Worm (Caenorhabditis elegans) whole organism, L1 larva: ENCODE results near the gene Y51H7C.10.

Source experiments
- Y116A8C.19 ChIP-seq: sonication (generic microtip); optimal IDR thresholded peaks from 2 replicates; lab custom pipeline; 2016; ENCODE audit warnings: missing compliant biosample characterization, missing genetic modification characterization, borderline replicate concordance
- ceh-88 ChIP-seq: fragments of 200-800 bp; sonication (Bioruptor generic); IDR thresholded peaks from 2 replicates; pipeline ENCODE4 v1.3.6; 2022; ENCODE audit warnings: missing genetic modification characterization, missing compliant biosample characterization
- efl-1 ChIP-seq, 4 experiments: fragments of 150-350 bp; optimal IDR thresholded peaks in 3 of 4; peaks in 1 of 4; 1 replicate in 1 of 4; 2 replicates in 3 of 4; lab custom pipeline; 2014; ENCODE audit warnings: missing biosample characterization in 2 of 4, missing genetic modification characterization in 2 of 4, missing genetic modification reagents in 2 of 4
- elt-3 ChIP-seq, 6 experiments: fragments of 150-350 bp in 1 of 6; sonication (generic microtip); optimal IDR thresholded peaks; 2 replicates each; lab custom pipeline; 2017 to 2018; ENCODE audit warnings: missing biosample characterization in 6 of 6, missing genetic modification characterization in 6 of 6, inconsistent platforms in 1 of 6
- hpl-2 ChIP-seq: fragments of 150-350 bp; optimal IDR thresholded peaks from 2 replicates; lab custom pipeline; 2014; ENCODE audit warnings: missing biosample characterization, missing genetic modification reagents, missing genetic modification characterization
- jun-1 ChIP-seq: fragments of 150-350 bp; optimal IDR thresholded peaks from 2 replicates; lab custom pipeline; 2014; ENCODE audit warnings: missing biosample characterization, missing genetic modification reagents, missing genetic modification characterization
- lin-14 ChIP-seq: fragments of 200-800 bp; sonication (Bioruptor generic); optimal IDR thresholded peaks from 2 replicates; lab custom pipeline; 2018; ENCODE audit warnings: mild to moderate bottlenecking, missing genetic modification characterization, moderate library complexity, missing compliant biosample characterization
- lin-15B ChIP-seq: fragments of 150-350 bp; sonication (generic microtip); optimal IDR thresholded peaks from 3 replicates; lab custom pipeline; 2014; ENCODE audit warnings: missing biosample characterization, missing genetic modification characterization
- lin-35 ChIP-seq, 2 experiments: fragments of 150-350 bp; optimal IDR thresholded peaks; 2 replicates each; lab custom pipeline; 2014; ENCODE audit warnings: missing biosample characterization in 2 of 2, missing genetic modification characterization in 2 of 2, missing genetic modification reagents in 2 of 2
- lsy-2 ChIP-seq, 2 experiments: fragments of 150-350 bp; optimal IDR thresholded peaks; 2 replicates each; lab custom pipeline; 2014; ENCODE audit warnings: missing biosample characterization in 2 of 2, missing genetic modification characterization in 2 of 2
- mef-2 ChIP-seq: fragments of 150-350 bp; optimal IDR thresholded peaks from 2 replicates; lab custom pipeline; 2014; ENCODE audit warnings: missing biosample characterization, missing genetic modification characterization
- nhr-19 ChIP-seq: fragments of 200-800 bp; sonication (Bioruptor generic); conservative IDR thresholded peaks from 2 replicates; pipeline ENCODE4 v1.3.6; 2022; ENCODE audit warnings: missing genetic modification characterization, missing compliant biosample characterization
- nhr-85 ChIP-seq: sonication (generic microtip); peaks from one replicate; lab custom pipeline; 2016; ENCODE audit warnings: missing genetic modification characterization, inconsistent platforms, missing compliant biosample characterization
- pag-3 ChIP-seq: sonication (generic microtip); optimal IDR thresholded peaks from 2 replicates; lab custom pipeline; 2017; ENCODE audit warnings: missing genetic modification characterization, mild to moderate bottlenecking, missing compliant biosample characterization, antibody characterized with exemption, borderline replicate concordance; ENCODE audit not compliant: insufficient read depth
- pax-3 ChIP-seq: fragments of 200-800 bp; sonication (Bioruptor generic); optimal IDR thresholded peaks from 2 replicates; lab custom pipeline; 2018; ENCODE audit warnings: mild to moderate bottlenecking, missing genetic modification characterization, moderate library complexity, missing compliant biosample characterization
- rnt-1 ChIP-seq: sonication (generic microtip); optimal IDR thresholded peaks from 2 replicates; lab custom pipeline; 2016; ENCODE audit warnings: mild to moderate bottlenecking, missing genetic modification characterization, moderate library complexity, missing compliant biosample characterization
- sup-37 ChIP-seq: fragments of 200-800 bp; sonication (Bioruptor generic); optimal IDR thresholded peaks from 2 replicates; lab custom pipeline; 2018; ENCODE audit warnings: mild to moderate bottlenecking, missing genetic modification characterization, missing compliant biosample characterization
- tbx-2 ChIP-seq: sonication (generic microtip); optimal IDR thresholded peaks from 2 replicates; lab custom pipeline; 2016; ENCODE audit warnings: missing genetic modification characterization, missing compliant biosample characterization
- unc-130 ChIP-seq: fragments of 150-350 bp; optimal IDR thresholded peaks from 2 replicates; lab custom pipeline; 2017; ENCODE audit warnings: missing biosample characterization, missing genetic modification characterization, inconsistent platforms
- zip-4 ChIP-seq: fragments of 200-800 bp; sonication (Bioruptor generic); optimal IDR thresholded peaks from 2 replicates; lab custom pipeline; 2018; ENCODE audit warnings: mild to moderate bottlenecking, missing genetic modification characterization, moderate library complexity, missing compliant biosample characterization
- ztf-11 ChIP-seq, 2 experiments: sonication (generic microtip); optimal IDR thresholded peaks; 2 replicates each; lab custom pipeline; 2016 to 2017; ENCODE audit warnings: missing genetic modification characterization in 2 of 2, missing biosample characterization in 1 of 2, missing compliant biosample characterization in 1 of 2
- ztf-4 ChIP-seq: fragments of 150-350 bp; optimal IDR thresholded peaks from 2 replicates; lab custom pipeline; 2014; ENCODE audit warnings: missing biosample characterization, missing genetic modification characterization

Y51H7C.10 gene

ce11 chrII:1375627-1376026 is 47.9 kb downstream of the Y51H7C.10 start (continued):
- peak; percentile 62 for TF ChIP-seq pag-3 (tag; lab: Kevin White, UChicago)
- TF ChIP-seq pax-3 (tag; lab: Kevin White, UChicago), result no peak
- no peak for TF ChIP-seq zip-4 (GFP tag; lab: Kevin White, UChicago)
- 0 out of 2 replicates have a peak, but pooled peaks have one; percentile 22 for TF ChIP-seq nhr-19 (GFP tag; lab: Robert Waterston, UW)
- peak; percentile 69 for TF ChIP-seq rnt-1 (tag; lab: Kevin White, UChicago)
- peak; percentile 13 for TF ChIP-seq unc-130 (tag; lab: Kevin White, UChicago)
- no peak for TF ChIP-seq lin-15B (tag; lab: Kevin White, UChicago)
- TF ChIP-seq sup-37 (GFP tag; lab: Kevin White, UChicago), result no peak
- TF ChIP-seq elt-3 (tag; optimal IDR thresholded peaks at IDR 0.05; lab: Kevin White, UChicago), result no peak
- no peak for TF ChIP-seq jun-1 (tag; lab: Kevin White, UChicago)

ce11 chrII:1374889-1375288 is 48.7 kb downstream of the Y51H7C.10 start, which contains the start of gene rog-1:
Gene rog-1, minus strand, starts transcription at chrII:1374989.
- no peak for TF ChIP-seq tbx-2 (tag; lab: Kevin White, UChicago)
- TF ChIP-seq hpl-2 (GFP tag; lab: Kevin White, UChicago), result no peak

- no peak for TF ChIP-seq mef-2
- peak; percentile 14 for TF ChIP-seq nhr-85
- TF ChIP-seq, all 84 proteins: peak for 1
Observed at ce11 chrII:1374486-1374885, 49.1 kb downstream of the Y51H7C.10 start.

- TF ChIP-seq ceh-88 (GFP tag; lab: Robert Waterston, UW), result no peak
- TF ChIP-seq lin-14 (GFP tag; lab: Kevin White, UChicago), result no peak
- TF ChIP-seq efl-1 (optimal IDR thresholded peaks at IDR 0.05; lab: Kevin White, UChicago), result no peak
- peak in 1 of 2 experiments; percentile 18 for TF ChIP-seq efl-1 (GFP tag; optimal IDR thresholded peaks at IDR 0.05 in 1 of 2; lab: Kevin White, UChicago)
- TF ChIP-seq ztf-4 (tag; lab: Kevin White, UChicago), result no peak
- TF ChIP-seq, all 84 proteins: peak for 1
Observed at ce11 chrII:1372966-1373365, 50.6 kb downstream of the Y51H7C.10 start.

ce11 chrII:1372138-1372537 is 51.4 kb downstream of the Y51H7C.10 start:
- TF ChIP-seq lin-35 (GFP tag; optimal IDR thresholded peaks at IDR 0.05; lab: Kevin White, UChicago) (no peak), nhr-85 (peak; percentile 52), tbx-2 (tag; lab: Kevin White, UChicago) (no peak), Y116A8C.19 (tag; lab: Kevin White, UChicago) (no peak)

ce11 chrII:1371533-1371932 is 52.0 kb downstream of the Y51H7C.10 start:
- TF ChIP-seq lsy-2 (tag; optimal IDR thresholded peaks at IDR 0.05; lab: Kevin White, UChicago) (no peak), ztf-11 (tag; optimal IDR thresholded peaks at IDR 0.05; lab: Kevin White, UChicago) (peak in 1 of 2 experiments; percentile 0)
